Fruit fly (Drosophila melanogaster) whole organism, embryonic: Measurements from ENCODE around the gene Trm7-32.

Source experiments
- Abd-B ChIP-seq: fragments of 200-800 bp; sonication (Bioruptor generic); optimal IDR thresholded peaks from 2 replicates; lab custom pipeline; 2018; ENCODE audit warnings: missing biosample characterization, mild to moderate bottlenecking, missing genetic modification characterization, moderate library complexity
- Atf3 ChIP-seq: fragments of 200-800 bp; sonication (Bioruptor generic); optimal IDR thresholded peaks from 3 replicates; lab custom pipeline; 2016; ENCODE audit warnings: missing biosample characterization, missing genetic modification characterization
- BEAF-32 ChIP-seq: fragments of 200-800 bp; sonication (Bioruptor generic); optimal IDR thresholded peaks from 3 replicates; lab custom pipeline; 2017; ENCODE audit warnings: missing biosample characterization, missing genetic modification characterization, mild to moderate bottlenecking, moderate library complexity, missing genetic modification reagents
- Bteb2 ChIP-seq: fragments of 200-800 bp; sonication (Bioruptor generic); optimal IDR thresholded peaks from 2 replicates; lab custom pipeline; 2016; ENCODE audit warnings: missing biosample characterization, missing genetic modification characterization
- CG10209 ChIP-seq: fragments of 200-800 bp; sonication (Bioruptor generic); optimal IDR thresholded peaks from 3 replicates; lab custom pipeline; 2017; ENCODE audit warnings: missing biosample characterization, mild to moderate bottlenecking, missing genetic modification characterization, missing genetic modification reagents
- CG10565 ChIP-seq: fragments of 200-800 bp; sonication (Bioruptor generic); optimal IDR thresholded peaks from 3 replicates; lab custom pipeline; 2016; ENCODE audit warnings: missing biosample characterization, mild to moderate bottlenecking, missing genetic modification characterization
- CG15696 ChIP-seq: fragments of 200-800 bp; sonication (Bioruptor generic); optimal IDR thresholded peaks from 2 replicates; lab custom pipeline; 2019; ENCODE audit warnings: missing biosample characterization, mild to moderate bottlenecking, missing genetic modification characterization, moderate library complexity
- CG1647 ChIP-seq: fragments of 200-800 bp; sonication (Bioruptor generic); optimal IDR thresholded peaks from 3 replicates; lab custom pipeline; 2016; ENCODE audit warnings: missing biosample characterization, missing genetic modification characterization
- CG17568 ChIP-seq: fragments of 200-800 bp; sonication (Bioruptor generic); optimal IDR thresholded peaks from 2 replicates; lab custom pipeline; 2018; ENCODE audit warnings: missing biosample characterization, mild to moderate bottlenecking, missing genetic modification characterization, moderate library complexity
- CG18262 ChIP-seq: fragments of 200-800 bp; optimal IDR thresholded peaks from 3 replicates; lab custom pipeline; 2019; ENCODE audit warnings: missing biosample characterization, mild to moderate bottlenecking, missing genetic modification characterization, moderate library complexity
- CG30020 ChIP-seq: fragments of 200-800 bp; optimal IDR thresholded peaks from 2 replicates; lab custom pipeline; 2019; ENCODE audit warnings: missing biosample characterization, mild to moderate bottlenecking, missing genetic modification characterization, moderate library complexity
- CG30431 ChIP-seq: fragments of 200-800 bp; sonication (Bioruptor generic); optimal IDR thresholded peaks from 2 replicates; lab custom pipeline; 2017; ENCODE audit warnings: missing biosample characterization, missing genetic modification characterization
- CG31365 ChIP-seq: fragments of 200-800 bp; sonication (Bioruptor generic); optimal IDR thresholded peaks from 2 replicates; lab custom pipeline; 2018; ENCODE audit warnings: missing biosample characterization, mild to moderate bottlenecking, missing genetic modification characterization
- CG6654 ChIP-seq: fragments of 200-800 bp; sonication (Bioruptor generic); optimal IDR thresholded peaks from 2 replicates; lab custom pipeline; 2017; ENCODE audit warnings: missing biosample characterization, mild to moderate bottlenecking, missing genetic modification characterization
- CG6765 ChIP-seq: fragments of 200-800 bp; sonication (Bioruptor generic); optimal IDR thresholded peaks from 3 replicates; lab custom pipeline; 2017; ENCODE audit warnings: missing biosample characterization, mild to moderate bottlenecking, missing genetic modification characterization
- CG6854 ChIP-seq: fragments of 200-800 bp; sonication (Bioruptor generic); optimal IDR thresholded peaks from 3 replicates; lab custom pipeline; 2017; ENCODE audit warnings: missing biosample characterization, mild to moderate bottlenecking, missing genetic modification characterization
- CG7745 ChIP-seq: fragments of 200-800 bp; sonication (Bioruptor generic); optimal IDR thresholded peaks from 2 replicates; lab custom pipeline; 2018; ENCODE audit warnings: missing biosample characterization, mild to moderate bottlenecking, missing genetic modification characterization, moderate library complexity
- CG7839 ChIP-seq: fragments of 200-800 bp; sonication (Bioruptor generic); optimal IDR thresholded peaks from 3 replicates; lab custom pipeline; 2018; ENCODE audit warnings: missing biosample characterization, mild to moderate bottlenecking, missing genetic modification characterization, moderate library complexity
- CG9215 ChIP-seq: fragments of 200-800 bp; sonication (Bioruptor generic); IDR thresholded peaks from 2 replicates; pipeline ENCODE4 v1.3.6; 2022; ENCODE audit warnings: missing biosample characterization, missing genetic modification characterization
- CG9609 ChIP-seq: fragments of 200-800 bp; sonication (Bioruptor generic); optimal IDR thresholded peaks from 3 replicates; lab custom pipeline; 2016; ENCODE audit warnings: missing biosample characterization, missing genetic modification characterization
- Dbx ChIP-seq: fragments of 200-800 bp; sonication (Bioruptor generic); IDR thresholded peaks from 3 replicates; pipeline ENCODE4 v1.3.6; 2022; ENCODE audit warnings: missing biosample characterization, missing genetic modification characterization
- Dfd ChIP-seq, 2 experiments: fragments of >200 bp; optimal IDR thresholded peaks; 2 replicates each; lab custom pipeline; 2017; ENCODE audit warnings: missing biosample characterization in 2 of 2, missing genetic modification characterization in 2 of 2
- Dref ChIP-seq: fragments of 200-800 bp; sonication (Bioruptor generic); IDR thresholded peaks from 2 replicates; pipeline ENCODE4 v1.3.6; 2022; ENCODE audit warnings: missing biosample characterization, missing genetic modification characterization
- HmgZ ChIP-seq: fragments of 200-800 bp; sonication (Bioruptor generic); optimal IDR thresholded peaks from 2 replicates; lab custom pipeline; 2018; ENCODE audit warnings: missing biosample characterization, mild to moderate bottlenecking, missing genetic modification characterization
- Hmx ChIP-seq: fragments of 200-800 bp; sonication (Bioruptor generic); optimal IDR thresholded peaks from 2 replicates; lab custom pipeline; 2016; ENCODE audit warnings: missing biosample characterization, missing genetic modification characterization
- Neu2 ChIP-seq: fragments of 200-800 bp; sonication (Bioruptor generic); optimal IDR thresholded peaks from 3 replicates; lab custom pipeline; 2016; ENCODE audit warnings: missing biosample characterization, missing genetic modification characterization, borderline replicate concordance
- NfI ChIP-seq: fragments of 200-800 bp; sonication (Bioruptor generic); optimal IDR thresholded peaks from 3 replicates; lab custom pipeline; 2018; ENCODE audit warnings: missing biosample characterization, mild to moderate bottlenecking, missing genetic modification characterization, moderate library complexity
- Side ChIP-seq: fragments of 200-800 bp; sonication (Bioruptor generic); optimal IDR thresholded peaks from 2 replicates; lab custom pipeline; 2016; ENCODE audit warnings: missing biosample characterization, missing genetic modification characterization
- Usf ChIP-seq: fragments of 200-800 bp; sonication (Bioruptor generic); optimal IDR thresholded peaks from 2 replicates; lab custom pipeline; 2017; ENCODE audit warnings: missing genotype, missing biosample characterization, missing genetic modification characterization
- Xbp1 ChIP-seq: fragments of 200-800 bp; sonication (Bioruptor generic); optimal IDR thresholded peaks from 3 replicates; lab custom pipeline; 2016; ENCODE audit warnings: missing biosample characterization, mild to moderate bottlenecking, missing genetic modification characterization
- ab ChIP-seq: fragments of 200-800 bp; sonication (Bioruptor generic); optimal IDR thresholded peaks from 2 replicates; lab custom pipeline; 2016; ENCODE audit warnings: missing biosample characterization, missing genetic modification characterization
- ap ChIP-seq: fragments of 200-800 bp; sonication (Bioruptor generic); IDR thresholded peaks from 2 replicates; pipeline ENCODE4 v1.3.6; 2022; ENCODE audit warnings: missing biosample characterization, missing genetic modification characterization
- ash1 ChIP-seq: fragments of 200-800 bp; sonication (Bioruptor generic); optimal IDR thresholded peaks from 2 replicates; lab custom pipeline; 2018; ENCODE audit warnings: missing biosample characterization, mild to moderate bottlenecking, missing genetic modification characterization
- br ChIP-seq: fragments of >200 bp; optimal IDR thresholded peaks from 2 replicates; lab custom pipeline; 2017
- caup ChIP-seq: fragments of 200-800 bp; sonication (Bioruptor generic); optimal IDR thresholded peaks from 3 replicates; lab custom pipeline; 2017; ENCODE audit warnings: missing biosample characterization, mild to moderate bottlenecking, missing genetic modification characterization, moderate library complexity; ENCODE audit not compliant: severe bottlenecking
- gro ChIP-seq: fragments of 200-800 bp; sonication (Bioruptor generic); optimal IDR thresholded peaks from 2 replicates; lab custom pipeline; 2016; ENCODE audit warnings: missing biosample characterization, missing genetic modification characterization
- ham ChIP-seq: fragments of 200-800 bp; sonication (Bioruptor generic); IDR thresholded peaks from 2 replicates; pipeline ENCODE4 v1.3.6; 2022; ENCODE audit warnings: missing biosample characterization, missing genetic modification characterization
- ind ChIP-seq: fragments of 200-800 bp; sonication (Bioruptor generic); optimal IDR thresholded peaks from 3 replicates; lab custom pipeline; 2016; ENCODE audit warnings: missing biosample characterization, missing genetic modification characterization
- klu ChIP-seq: fragments of 200-800 bp; sonication (Bioruptor generic); IDR thresholded peaks from 2 replicates; pipeline ENCODE4 v1.3.6; 2022; ENCODE audit warnings: missing biosample characterization, missing genetic modification characterization
- lbe ChIP-seq: fragments of 200-800 bp; sonication (Bioruptor generic); optimal IDR thresholded peaks from 2 replicates; lab custom pipeline; 2016; ENCODE audit warnings: missing biosample characterization, mild to moderate bottlenecking, missing genetic modification characterization
- oc ChIP-seq: fragments of 200-800 bp; sonication (Bioruptor generic); optimal IDR thresholded peaks from 2 replicates; lab custom pipeline; 2018; ENCODE audit warnings: missing biosample characterization, mild to moderate bottlenecking, missing genetic modification characterization, moderate library complexity
- pan ChIP-seq, 4 experiments: fragments of >200 bp in 3 of 4; fragments of 200-800 bp in 1 of 4; sonication (Bioruptor generic) in 1 of 4; optimal IDR thresholded peaks in 3 of 4; IDR thresholded peaks in 1 of 4; 2 replicates each; pipeline versions ENCODE4 v1.3.6 to Lab custom; 2017 to 2022; ENCODE audit warnings: missing biosample characterization in 2 of 4, missing genetic modification characterization in 2 of 4, mixed read lengths in 1 of 4
- pzg ChIP-seq: fragments of 200-800 bp; sonication (Bioruptor generic); optimal IDR thresholded peaks from 3 replicates; lab custom pipeline; 2018; ENCODE audit warnings: missing biosample characterization, mild to moderate bottlenecking, missing genetic modification characterization, moderate library complexity
- repo ChIP-seq: fragments of 200-800 bp; sonication (Bioruptor generic); optimal IDR thresholded peaks from 2 replicates; lab custom pipeline; 2016; ENCODE audit warnings: missing biosample characterization, missing genetic modification characterization
- salm ChIP-seq: fragments of 200-800 bp; sonication (Bioruptor generic); optimal IDR thresholded peaks from 2 replicates; lab custom pipeline; 2018; ENCODE audit warnings: missing biosample characterization, mild to moderate bottlenecking, missing genetic modification characterization
- slbo ChIP-seq: fragments of 200-800 bp; sonication (Bioruptor generic); IDR thresholded peaks from 2 replicates; pipeline ENCODE4 v1.3.6; 2022; ENCODE audit warnings: missing biosample characterization, missing genetic modification characterization
- slp2 ChIP-seq: fragments of 200-800 bp; sonication (Bioruptor generic); optimal IDR thresholded peaks from 2 replicates; lab custom pipeline; 2016; ENCODE audit warnings: missing biosample characterization, missing genetic modification characterization
- sob ChIP-seq: fragments of 200-800 bp; sonication (Bioruptor generic); IDR thresholded peaks from 2 replicates; pipeline ENCODE4 v1.3.6; 2022; ENCODE audit warnings: missing biosample characterization, missing genetic modification characterization
- zf30C ChIP-seq: fragments of 200-800 bp; sonication (Bioruptor generic); optimal IDR thresholded peaks from 3 replicates; lab custom pipeline; 2018; ENCODE audit warnings: missing biosample characterization, mild to moderate bottlenecking, missing genetic modification characterization

Gene Trm7-32

dm6 chr3R:17065018-17065784, 24.7 kb downstream of the Trm7-32 start (continued):
- peak; percentile 96 for TF ChIP-seq oc (tag; lab: Kevin White, UChicago)
- peak; percentile 90 for TF ChIP-seq Side (GFP tag; lab: Kevin White, UChicago)
- peak; percentile 57 for TF ChIP-seq repo (GFP tag; lab: Kevin White, UChicago)
- peak; percentile 83 for TF ChIP-seq Atf3 (GFP tag; lab: Kevin White, UChicago)
- peak; percentile 83 for TF ChIP-seq Abd-B
- peak; percentile 95 for TF ChIP-seq CG7839 (tag; lab: Kevin White, UChicago)
- peak; percentile 94 for TF ChIP-seq ind (GFP tag; lab: Kevin White, UChicago)
- peak; percentile 93 for TF ChIP-seq Xbp1 (GFP tag; lab: Kevin White, UChicago)
- TF ChIP-seq HmgZ (tag; lab: Kevin White, UChicago) = peak; percentile 91
- TF ChIP-seq CG9609 = peak; percentile 79
- peak; percentile 82 for TF ChIP-seq Usf (GFP tag; lab: Kevin White, UChicago)
- TF ChIP-seq NfI (GFP tag; lab: Kevin White, UChicago) = peak; percentile 93
- peak; percentile 77 for TF ChIP-seq ap (GFP tag; lab: Robert Waterston, UW)
- peak; percentile 56 for TF ChIP-seq Neu2 (GFP tag; lab: Kevin White, UChicago)
- peak; percentile 82 for TF ChIP-seq slp2 (GFP tag; lab: Kevin White, UChicago)
- peak; percentile 65 for TF ChIP-seq CG30020
- peak; percentile 60 for TF ChIP-seq ab (GFP tag; lab: Kevin White, UChicago)
- peak; percentile 91 for TF ChIP-seq Bteb2 (GFP tag; lab: Kevin White, UChicago)
- TF ChIP-seq CG31365 (tag; lab: Kevin White, UChicago) = peak; percentile 75
- peak; percentile 85 for TF ChIP-seq gro (GFP tag; lab: Kevin White, UChicago)
- peak; percentile 73 for TF ChIP-seq Dbx
- TF ChIP-seq sob (GFP tag; lab: Robert Waterston, UW) = peak; percentile 83
- peak; percentile 79 for TF ChIP-seq caup (GFP tag; lab: Kevin White, UChicago)
- peak; percentile 78 for TF ChIP-seq CG6654 (GFP tag; lab: Kevin White, UChicago)
- peak; percentile 63 for TF ChIP-seq CG10565
- TF ChIP-seq CG30431 (GFP tag; lab: Kevin White, UChicago) = peak; percentile 82
- peak; percentile 93 for TF ChIP-seq salm (tag; lab: Kevin White, UChicago)
- TF ChIP-seq slbo (GFP tag; lab: Robert Waterston, UW) = peak; percentile 88
- TF ChIP-seq CG6765 (GFP tag; lab: Kevin White, UChicago) = peak; percentile 84
- TF ChIP-seq Dref (GFP tag; lab: Robert Waterston, UW) = no peak
- no peak for TF ChIP-seq BEAF-32 (GFP tag; lab: Kevin White, UChicago)
- no peak for TF ChIP-seq Dfd (GFP tag; optimal IDR thresholded peaks at IDR 0.05; lab: Kevin White, UChicago)
- no peak for TF ChIP-seq CG7745 (tag; lab: Kevin White, UChicago)
- no peak for TF ChIP-seq br (lab: Kevin White, UChicago)
- peak; percentile 67 for TF ChIP-seq CG15696 (tag; lab: Kevin White, UChicago)
- TF ChIP-seq CG9215 (GFP tag; lab: Robert Waterston, UW) = peak; percentile 81
- no peak for TF ChIP-seq pan (optimal IDR thresholded peaks at IDR 0.05; lab: Kevin White, UChicago)
- TF ChIP-seq pan (GFP tag; optimal IDR thresholded peaks at IDR 0.05 in 1 of 2, IDR thresholded peaks at IDR 0.05 in 1 of 2) = peak in 1 of 2 experiments; percentile 90
- peak; percentile 96 for TF ChIP-seq lbe (GFP tag; lab: Kevin White, UChicago)
- peak; percentile 79 for TF ChIP-seq klu (GFP tag; lab: Robert Waterston, UW)
- peak; percentile 97 for TF ChIP-seq CG18262
- peak; percentile 12 for TF ChIP-seq pzg (GFP tag; lab: Kevin White, UChicago)
- peak; percentile 91 for TF ChIP-seq Hmx (GFP tag; lab: Kevin White, UChicago)
- peak; percentile 70 for TF ChIP-seq ash1 (GFP tag; lab: Kevin White, UChicago)
- peak; percentile 88 for TF ChIP-seq CG6854 (GFP tag; lab: Kevin White, UChicago)
- TF ChIP-seq ham = no peak
- TF ChIP-seq CG10209 = peak; percentile 93
- peak; percentile 86 for TF ChIP-seq CG17568
- peak; percentile 93 for TF ChIP-seq zf30C (GFP tag; lab: Kevin White, UChicago)
- peak; percentile 90 for TF ChIP-seq CG1647
